Worm (Caenorhabditis elegans) whole organism, L3 larva: Measurements from ENCODE around the gene F53F8.3.

Source experiments
- ama-1 ChIP-seq: fragments of 150-350 bp; optimal IDR thresholded peaks from 2 replicates; lab custom pipeline; 2018
- elt-2 ChIP-seq: sonication (generic microtip); optimal IDR thresholded peaks from 2 replicates; lab custom pipeline; 2016; ENCODE audit warnings: missing genetic modification reagents, mild to moderate bottlenecking, missing genetic modification characterization, missing compliant biosample characterization
- fkh-10 ChIP-seq: sonication (generic microtip); optimal IDR thresholded peaks from 2 replicates; lab custom pipeline; 2017; ENCODE audit warnings: missing biosample characterization, missing genetic modification reagents, missing genetic modification characterization
- jun-1 ChIP-seq: fragments of 150-350 bp; optimal IDR thresholded peaks from 2 replicates; lab custom pipeline; 2014; ENCODE audit warnings: missing biosample characterization, missing genetic modification reagents, missing genetic modification characterization
- lsy-12 ChIP-seq: sonication (generic microtip); optimal IDR thresholded peaks from 2 replicates; lab custom pipeline; 2016; ENCODE audit warnings: mild to moderate bottlenecking, missing genetic modification characterization, missing compliant biosample characterization
- mdl-1 ChIP-seq: fragments of 150-350 bp; optimal IDR thresholded peaks from 2 replicates; lab custom pipeline; 2014; ENCODE audit warnings: missing biosample characterization, missing genetic modification characterization
- nfya-1 ChIP-seq: sonication (generic microtip); optimal IDR thresholded peaks from 2 replicates; lab custom pipeline; 2017; ENCODE audit warnings: missing genetic modification characterization, mild to moderate bottlenecking, missing compliant biosample characterization, antibody characterized with exemption, moderate library complexity; ENCODE audit not compliant: insufficient read depth
- nhr-12 ChIP-seq: fragments of 150-350 bp; optimal IDR thresholded peaks from 2 replicates; lab custom pipeline; 2014; ENCODE audit warnings: missing biosample characterization, missing genetic modification characterization
- nhr-23 ChIP-seq: fragments of 150-350 bp; optimal IDR thresholded peaks from 2 replicates; lab custom pipeline; 2014; ENCODE audit warnings: missing biosample characterization, missing genetic modification reagents, missing genetic modification characterization
- nhr-77 ChIP-seq: fragments of 150-350 bp; optimal IDR thresholded peaks from 2 replicates; lab custom pipeline; 2014; ENCODE audit warnings: missing biosample characterization, missing genetic modification characterization
- pha-4 ChIP-seq: fragments of 150-350 bp; optimal IDR thresholded peaks from 2 replicates; lab custom pipeline; 2014; ENCODE audit warnings: missing biosample characterization, missing genetic modification reagents, missing genetic modification characterization
- tbx-2 ChIP-seq: sonication (generic microtip); optimal IDR thresholded peaks from 2 replicates; lab custom pipeline; 2016; ENCODE audit warnings: mild to moderate bottlenecking, missing genetic modification characterization, missing compliant biosample characterization

- TF ChIP-seq fkh-10 (GFP tag; lab: Kevin White, UChicago) = no peak
- no peak for TF ChIP-seq jun-1
- TF ChIP-seq mdl-1 (tag; lab: Kevin White, UChicago) = no peak
- TF ChIP-seq elt-2 (tag; lab: Kevin White, UChicago) = no peak
- TF ChIP-seq ama-1 (lab: Kevin White, UChicago) = no peak
- no peak for TF ChIP-seq nfya-1 (tag; lab: Kevin White, UChicago)
- no peak for TF ChIP-seq tbx-2 (tag; lab: Kevin White, UChicago)
- no peak for TF ChIP-seq nhr-77 (tag; lab: Kevin White, UChicago)
- no peak for TF ChIP-seq nhr-12 (tag; lab: Kevin White, UChicago)
- TF ChIP-seq nhr-23 (tag; lab: Kevin White, UChicago) = no peak
- TF ChIP-seq pha-4 = no peak
- TF ChIP-seq lsy-12 (tag; lab: Kevin White, UChicago) = no peak
Measured at ce11 chrV:20721934-20722333, 32.6 kb upstream of the F53F8.3 start, which contains the start of gene Y44A6C.2.
